Fruit fly (Drosophila melanogaster): ENCODE data around the gene moi.

The moi gene

DNA sequence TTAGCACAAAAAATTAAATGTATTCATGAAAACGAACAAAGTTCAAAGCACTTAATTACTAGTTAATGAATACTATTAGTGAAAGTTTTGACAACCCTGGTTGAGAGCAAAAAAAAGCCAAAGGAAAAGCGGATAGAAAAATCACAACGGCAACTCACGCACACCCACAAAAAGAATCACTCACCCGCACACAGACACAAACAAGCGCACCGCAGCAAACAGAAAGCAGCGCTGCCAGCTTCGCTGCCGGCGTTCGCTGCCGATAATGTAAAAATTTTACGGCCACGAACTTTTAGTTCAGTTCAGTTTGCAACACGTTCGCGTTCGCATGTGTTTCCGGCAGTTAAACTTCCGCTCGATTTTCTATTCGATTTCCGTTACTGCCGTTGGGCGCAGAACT is 12.2 kb downstream of the moi start, which contains the start of gene CG18599 (continued):
- TF ChIP-seq esg (GFP tag; conservative IDR thresholded peaks at IDR 0.05): no peak

DNA sequence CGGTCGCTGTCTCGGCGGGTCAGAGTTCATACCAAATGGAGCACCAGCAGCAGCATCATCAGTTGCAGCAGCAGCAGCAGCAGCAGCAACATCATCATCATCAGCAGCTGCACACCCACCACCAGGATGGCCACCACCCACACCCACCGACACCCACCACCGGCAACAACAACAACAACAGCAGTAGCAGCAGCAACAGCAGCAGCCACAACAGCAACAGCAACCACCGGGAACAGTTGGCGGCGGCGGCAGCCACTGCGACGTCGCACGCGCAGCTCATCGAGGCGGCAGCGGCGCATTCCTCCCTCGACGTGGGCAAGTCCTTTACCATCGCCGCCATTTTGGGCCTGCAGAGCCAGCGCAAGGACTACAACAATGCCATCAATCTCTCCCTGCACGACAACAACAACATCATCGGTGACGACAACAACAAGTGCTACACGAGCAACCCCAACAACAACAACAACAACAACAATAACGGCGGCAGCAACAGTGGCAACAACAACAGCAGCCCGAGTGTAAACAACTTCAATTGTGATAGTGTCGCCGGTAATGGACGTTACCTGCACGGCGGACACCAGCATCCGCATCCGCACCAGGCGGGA is 14.5 kb downstream of the moi start:
- TF ChIP-seq lmd (GFP tag; IDR thresholded peaks at IDR 0.05): no peak
- no peak for TF ChIP-seq CG11723 (GFP tag; optimal IDR thresholded peaks at IDR 0.05)
- TF ChIP-seq Ets65A (GFP tag): peak; percentile 92
- TF ChIP-seq Sox100B (GFP tag; optimal IDR thresholded peaks at IDR 0.05): no peak
- no peak for TF ChIP-seq row (GFP tag; IDR thresholded peaks at IDR 0.05)
- TF ChIP-seq CG6683 (GFP tag; optimal IDR thresholded peaks at IDR 0.05): no peak
- TF ChIP-seq CG18599 (GFP tag; optimal IDR thresholded peaks at IDR 0.05): no peak
- peak; percentile 91 for TF ChIP-seq CG4360 (GFP tag; IDR thresholded peaks at IDR 0.05)
- peak; percentile 17 for TF ChIP-seq nerfin-1 (tag; optimal IDR thresholded peaks at IDR 0.05)
- TF ChIP-seq Nf-YB (GFP tag; optimal IDR thresholded peaks at IDR 0.05): peak; percentile 73
- TF ChIP-seq CG34224 (GFP tag; IDR thresholded peaks at IDR 0.05; ENCODE audit: partially characterized antibody): 0 out of 3 replicates have a peak, but pooled peaks have one; percentile 15
- TF ChIP-seq Dfd (GFP tag; optimal IDR thresholded peaks at IDR 0.05): peak in 1 of 2 experiments; percentile 39
- no peak for TF ChIP-seq ttk (GFP tag; IDR thresholded peaks at IDR 0.05)
- TF ChIP-seq ewg (GFP tag; optimal IDR thresholded peaks at IDR 0.05): peak; percentile 96
- no peak for TF ChIP-seq wdn (GFP tag; IDR thresholded peaks at IDR 0.05)
- TF ChIP-seq CG10366 (GFP tag; IDR thresholded peaks at IDR 0.05): no peak
- peak; percentile 90 for TF ChIP-seq Nf-YC (tag; optimal IDR thresholded peaks at IDR 0.05)
- TF ChIP-seq pfk (GFP tag; optimal IDR thresholded peaks at IDR 0.05): no peak
- TF ChIP-seq aop (GFP tag; IDR thresholded peaks at IDR 0.05): no peak
- no peak for TF ChIP-seq lov (optimal IDR thresholded peaks at IDR 0.05)
- no peak for TF ChIP-seq lov (GFP tag; IDR thresholded peaks at IDR 0.05)
- TF ChIP-seq Deaf1 (tag; optimal IDR thresholded peaks at IDR 0.05): peak; percentile 42
- TF ChIP-seq Gsc (GFP tag; IDR thresholded peaks at IDR 0.05): no peak
- TF ChIP-seq CG13424 (tag; optimal IDR thresholded peaks at IDR 0.05): no peak
- no peak for TF ChIP-seq Elba2 (GFP tag; optimal IDR thresholded peaks at IDR 0.05)
- no peak for TF ChIP-seq CG15073 (GFP tag; optimal IDR thresholded peaks at IDR 0.05)
- peak; percentile 67 for TF ChIP-seq Adf1 (GFP tag; IDR thresholded peaks at IDR 0.05)
- TF ChIP-seq ssp (GFP tag; IDR thresholded peaks at IDR 0.05): no peak
- TF ChIP-seq sna (GFP tag; IDR thresholded peaks at IDR 0.05; ENCODE audit: partially characterized antibody): 0 out of 2 replicates have a peak, but pooled peaks have one; percentile 27
- peak; percentile 71; the same call in 1 of the 2 replicates for TF ChIP-seq seq (GFP tag; IDR thresholded peaks at IDR 0.05)
- no peak for TF ChIP-seq al (GFP tag; IDR thresholded peaks at IDR 0.05)

DNA sequence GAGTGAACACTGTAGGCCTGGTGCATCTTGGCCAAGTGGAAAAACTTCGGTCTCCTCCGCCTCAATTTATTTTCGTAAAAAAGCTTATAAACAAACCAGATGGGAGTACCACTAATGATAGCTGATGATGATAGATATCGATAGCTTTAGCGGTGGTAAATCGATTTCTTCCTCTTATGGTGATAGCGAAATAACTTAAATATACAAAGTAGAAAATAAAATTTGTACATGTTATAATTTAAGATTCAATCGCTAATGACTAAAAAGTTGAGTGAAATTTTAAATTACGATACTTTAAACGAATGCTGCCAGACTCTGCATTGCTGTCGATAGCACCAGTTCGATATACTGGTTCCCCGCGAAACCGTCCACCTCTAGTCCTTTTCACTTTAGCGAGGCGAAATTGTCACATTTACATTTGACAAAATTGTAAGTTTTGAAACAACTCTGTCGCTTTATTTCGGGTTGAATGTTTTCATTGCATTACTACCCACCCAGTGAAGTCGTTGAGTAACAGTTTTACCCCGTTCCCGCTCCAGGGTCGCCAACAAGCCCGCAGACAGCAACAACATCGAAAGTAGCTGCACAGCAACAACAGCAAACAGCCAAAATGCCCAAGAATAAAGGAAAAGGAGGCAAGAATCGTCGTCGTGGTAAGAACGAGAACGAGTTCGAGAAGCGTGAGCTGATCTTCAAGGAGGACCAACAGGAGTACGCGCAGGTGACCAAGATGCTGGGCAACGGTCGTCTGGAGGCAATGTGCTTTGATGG is 19.2 kb downstream of the moi start, which contains the start of the genes Vps39 and eIF1A:
Gene Vps39 (minus strand): TSS at position 119 of the 771 bp plus-strand sequence.
Gene eIF1A (plus strand): TSS at position 338 of the 771 bp plus-strand sequence.
- TF ChIP-seq CG8290 (GFP tag; optimal IDR thresholded peaks at IDR 0.05) (peak; percentile 62), CG8290 (tag; optimal IDR thresholded peaks at IDR 0.05) (no peak), Hr51 (GFP tag; optimal IDR thresholded peaks at IDR 0.05) (peak in 1 of 2 experiments; percentile 33), CG1792 (GFP tag; optimal IDR thresholded peaks at IDR 0.05) (no peak), HLH4C (GFP tag; IDR thresholded peaks at IDR 0.05; ENCODE audit: partially characterized antibody) (peak; percentile 93), NfI (GFP tag; optimal IDR thresholded peaks at IDR 0.05) (peak; percentile 16), CG6791 (GFP tag; IDR thresholded peaks at IDR 0.05; ENCODE audit: partially characterized antibody) (peak; percentile 74; the same call in 2 of the 3 replicates), fd96Cb (tag; optimal IDR thresholded peaks at IDR 0.05) (no peak), CG2120 (GFP tag; optimal IDR thresholded peaks at IDR 0.05) (peak; percentile 67), CG15696 (tag; optimal IDR thresholded peaks at IDR 0.05) (peak; percentile 41), CG13424 (tag; optimal IDR thresholded peaks at IDR 0.05) (peak; percentile 36), nom (GFP tag; optimal IDR thresholded peaks at IDR 0.05) (no peak), ems (GFP tag; optimal IDR thresholded peaks at IDR 0.05) (peak; percentile 58), CG9727 (GFP tag; optimal IDR thresholded peaks at IDR 0.05) (peak; percentile 54), CG8924 (tag; optimal IDR thresholded peaks at IDR 0.05) (peak; percentile 43), tll (GFP tag; optimal IDR thresholded peaks at IDR 0.05) (no peak), Camta (GFP tag; optimal IDR thresholded peaks at IDR 0.05) (peak; percentile 31)

Measured in whole organism, embryonic.